Worm (Caenorhabditis elegans) whole organism, midembryonic: ENCODE measurements around the gene C05D2.8.

Experiments used
- T22C8.4 ChIP-seq: fragments of 200-800 bp; sonication (Bioruptor generic); IDR thresholded peaks from 2 replicates; pipeline ENCODE4 v1.3.6; 2022; ENCODE audit warnings: missing genetic modification characterization, missing compliant biosample characterization
- cog-1 ChIP-seq: sonication (generic microtip); optimal IDR thresholded peaks from 2 replicates; lab custom pipeline; 2016; ENCODE audit warnings: missing genetic modification characterization, missing compliant biosample characterization
- flt-1 ChIP-seq: fragments of 200-800 bp; sonication (Bioruptor generic); IDR thresholded peaks from 2 replicates; pipeline ENCODE4 v1.3.6; 2022; ENCODE audit warnings: missing genetic modification characterization, missing compliant biosample characterization
- klf-2 ChIP-seq: fragments of 200-800 bp; sonication (Bioruptor generic); conservative IDR thresholded peaks from 2 replicates; pipeline ENCODE4 v1.3.6; 2022; ENCODE audit warnings: missing genetic modification reagents, missing genetic modification characterization, missing compliant biosample characterization
- med-1 ChIP-seq: sonication (generic microtip); optimal IDR thresholded peaks from 2 replicates; lab custom pipeline; 2017; ENCODE audit warnings: missing genetic modification characterization, mild to moderate bottlenecking, missing compliant biosample characterization, antibody characterized with exemption, missing genetic modification reagents; ENCODE audit not compliant: insufficient read depth
- ref-1 ChIP-seq: fragments of 200-800 bp; sonication (Bioruptor generic); conservative IDR thresholded peaks from 2 replicates; pipeline ENCODE4 v1.3.6; 2022; ENCODE audit warnings: missing genetic modification reagents, missing genetic modification characterization, missing compliant biosample characterization
- tab-1 ChIP-seq: fragments of 200-800 bp; sonication (Bioruptor generic); IDR thresholded peaks from 2 replicates; pipeline ENCODE4 v1.3.6; 2022; ENCODE audit warnings: missing genetic modification characterization, missing compliant biosample characterization
- ztf-23 ChIP-seq: fragments of 200-800 bp; sonication (Bioruptor generic); IDR thresholded peaks from 2 replicates; pipeline ENCODE4 v1.3.6; 2022; ENCODE audit warnings: missing genetic modification reagents, missing genetic modification characterization, missing compliant biosample characterization
- ztf-29 ChIP-seq: fragments of 200-800 bp; sonication (Bioruptor generic); IDR thresholded peaks from 2 replicates; pipeline ENCODE4 v1.3.6; 2022; ENCODE audit warnings: missing genetic modification reagents, missing genetic modification characterization, missing compliant biosample characterization

Gene C05D2.8

DNA sequence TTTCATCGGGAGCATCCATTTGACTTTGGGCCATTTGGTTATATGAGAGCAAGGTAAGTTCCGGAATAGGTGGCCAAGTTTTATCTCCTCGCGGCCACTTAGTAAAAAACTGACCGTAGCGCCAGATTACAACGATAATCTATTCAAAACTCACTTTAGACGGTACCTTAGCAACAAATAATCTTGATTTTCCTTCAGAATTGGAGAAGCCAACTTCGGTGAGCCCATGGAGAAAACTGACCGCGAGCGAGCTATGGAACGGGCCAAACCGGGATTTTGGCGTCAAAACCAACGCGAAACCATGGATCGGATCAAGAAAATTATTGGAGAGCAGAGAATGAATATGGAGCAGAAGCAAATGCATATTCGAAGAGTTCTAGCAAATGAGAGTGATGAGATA lies 24.4 kb downstream of the C05D2.8 start:
- TF ChIP-seq ztf-29 (GFP tag; lab: Robert Waterston, UW): no peak
- TF ChIP-seq ztf-23 (GFP tag; lab: Robert Waterston, UW): no peak
- no peak for TF ChIP-seq klf-2 (GFP tag; lab: Robert Waterston, UW)
- TF ChIP-seq flt-1: no peak
- no peak for TF ChIP-seq tab-1 (GFP tag; lab: Robert Waterston, UW)
- no peak for TF ChIP-seq cog-1 (tag; lab: Kevin White, UChicago)
- no peak for TF ChIP-seq ref-1 (GFP tag; lab: Robert Waterston, UW)
- TF ChIP-seq T22C8.4: no peak
- no peak for TF ChIP-seq med-1

DNA sequence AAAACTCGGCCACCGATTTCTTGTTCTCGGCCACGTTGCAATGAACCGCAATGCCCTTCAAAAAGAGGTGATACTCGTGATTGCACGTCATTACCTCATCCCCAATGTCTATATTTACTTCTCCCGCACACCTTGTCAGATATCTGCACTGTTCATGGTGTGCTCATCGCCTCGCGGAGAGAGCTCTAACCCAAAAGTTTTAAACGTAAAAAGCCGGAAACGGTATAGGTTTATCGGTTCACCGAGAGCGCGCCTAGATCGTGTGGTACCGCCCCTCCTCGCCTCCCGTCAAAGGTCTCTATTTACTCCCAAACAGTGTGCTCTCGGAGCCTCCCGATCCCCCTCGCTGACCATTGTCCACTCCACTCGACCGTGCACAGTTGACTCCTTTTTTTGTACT lies 25.5 kb downstream of the C05D2.8 start, which contains the start of gene F56D2.3:
TSS of gene F56D2.3 (plus strand) at position 301 of the 400 bp plus-strand sequence.
- TF ChIP-seq tab-1 (GFP tag; lab: Robert Waterston, UW) (no peak), klf-2 (GFP tag; lab: Robert Waterston, UW) (no peak), flt-1 (no peak), cog-1 (tag; lab: Kevin White, UChicago) (no peak), ztf-23 (GFP tag; lab: Robert Waterston, UW) (no peak), ztf-29 (GFP tag; lab: Robert Waterston, UW) (no peak), ref-1 (GFP tag; lab: Robert Waterston, UW) (no peak), T22C8.4 (no peak), med-1 (no peak)

DNA sequence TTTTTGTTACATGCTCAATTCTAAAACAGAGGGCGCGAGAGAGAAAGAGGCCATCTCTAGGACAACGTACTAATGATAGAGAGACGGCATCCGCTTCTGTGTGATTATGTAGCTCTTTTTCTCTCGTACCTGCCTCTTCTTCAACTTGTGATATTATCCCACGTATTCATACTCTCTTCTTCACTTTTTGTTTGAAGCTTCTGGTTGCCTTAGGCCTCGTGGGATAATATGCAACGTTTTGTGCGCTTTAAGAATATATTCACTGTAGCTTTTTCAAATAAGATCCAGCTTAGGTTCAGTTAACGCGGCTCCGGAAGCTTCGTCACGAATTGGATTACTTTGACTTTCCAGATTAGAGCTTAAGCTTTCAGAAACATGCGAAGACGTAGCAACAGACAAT lies 27.4 kb downstream of the C05D2.8 start, which contains the start of the genes F56D2.8 and uev-2:
TSS of gene F56D2.8 (minus strand) at position 101 of the 400 bp plus-strand sequence.
TSS of gene uev-2 (plus strand) at position 360 of the 400 bp plus-strand sequence.
- TF ChIP-seq flt-1: no peak
- no peak for TF ChIP-seq ref-1 (GFP tag; lab: Robert Waterston, UW)
- TF ChIP-seq klf-2 (GFP tag; lab: Robert Waterston, UW): no peak
- TF ChIP-seq T22C8.4: no peak
- no peak for TF ChIP-seq tab-1 (GFP tag; lab: Robert Waterston, UW)
- no peak for TF ChIP-seq cog-1 (tag; lab: Kevin White, UChicago)
- TF ChIP-seq ztf-23 (GFP tag; lab: Robert Waterston, UW): no peak
- TF ChIP-seq med-1: no peak
- no peak for TF ChIP-seq ztf-29 (GFP tag; lab: Robert Waterston, UW)

DNA sequence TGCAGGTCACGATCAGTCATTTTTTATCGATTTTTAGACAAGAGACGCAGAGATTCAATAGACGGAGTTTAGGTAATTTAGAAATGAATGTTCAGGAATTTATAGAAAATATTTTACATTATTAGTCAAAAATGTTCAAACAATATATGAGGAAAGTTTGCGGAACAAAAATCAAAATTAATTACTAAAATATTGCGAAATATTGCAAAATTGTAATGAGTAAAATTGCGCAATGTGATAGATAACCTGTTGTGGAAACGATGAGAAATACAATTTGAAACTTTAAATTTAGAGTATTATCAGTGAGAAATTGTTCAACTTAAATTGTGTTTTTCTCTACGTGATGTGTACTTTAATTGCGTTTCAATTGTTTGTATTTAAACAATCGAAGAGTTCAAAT lies 29.1 kb downstream of the C05D2.8 start, which contains the start of gene F56D2.5:
TSS of gene F56D2.5 (minus strand) at position 371 of the 400 bp plus-strand sequence.
- no peak for TF ChIP-seq ref-1 (GFP tag; lab: Robert Waterston, UW)
- TF ChIP-seq ztf-29 (GFP tag; lab: Robert Waterston, UW): no peak
- no peak for TF ChIP-seq cog-1 (tag; lab: Kevin White, UChicago)
- TF ChIP-seq med-1: no peak
- TF ChIP-seq klf-2 (GFP tag; lab: Robert Waterston, UW): no peak
- TF ChIP-seq ztf-23 (GFP tag; lab: Robert Waterston, UW): no peak
- no peak for TF ChIP-seq T22C8.4
- TF ChIP-seq tab-1 (GFP tag; lab: Robert Waterston, UW): no peak
- TF ChIP-seq flt-1: no peak

DNA sequence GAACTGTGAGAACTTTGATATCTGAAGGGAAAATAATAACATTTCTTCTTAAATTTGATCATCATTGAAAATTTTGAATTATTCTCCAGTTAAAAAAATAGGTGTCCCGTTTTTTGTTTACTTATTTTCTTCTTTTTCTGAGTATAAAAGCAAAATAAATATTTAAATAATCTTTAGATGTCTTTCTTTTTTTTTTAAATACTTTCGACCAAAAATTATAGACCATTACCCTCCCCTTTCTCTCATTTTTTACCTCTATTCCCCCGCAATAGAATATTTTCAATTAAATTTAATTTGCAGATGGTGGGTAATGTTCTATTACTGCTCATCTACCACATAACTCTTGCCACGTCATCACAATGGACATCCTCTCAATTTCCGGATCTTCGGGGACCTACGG lies 36.5 kb downstream of the C05D2.8 start, which contains the start of gene molo-1:
TSS of gene molo-1 (plus strand) at position 301 of the 400 bp plus-strand sequence.
- TF ChIP-seq med-1: no peak
- TF ChIP-seq klf-2 (GFP tag; lab: Robert Waterston, UW): no peak
- no peak for TF ChIP-seq ztf-23 (GFP tag; lab: Robert Waterston, UW)
- no peak for TF ChIP-seq ref-1 (GFP tag; lab: Robert Waterston, UW)
- no peak for TF ChIP-seq T22C8.4
- TF ChIP-seq cog-1 (tag; lab: Kevin White, UChicago): no peak
- TF ChIP-seq flt-1: no peak
- TF ChIP-seq tab-1 (GFP tag; lab: Robert Waterston, UW): no peak
- no peak for TF ChIP-seq ztf-29 (GFP tag; lab: Robert Waterston, UW)

DNA sequence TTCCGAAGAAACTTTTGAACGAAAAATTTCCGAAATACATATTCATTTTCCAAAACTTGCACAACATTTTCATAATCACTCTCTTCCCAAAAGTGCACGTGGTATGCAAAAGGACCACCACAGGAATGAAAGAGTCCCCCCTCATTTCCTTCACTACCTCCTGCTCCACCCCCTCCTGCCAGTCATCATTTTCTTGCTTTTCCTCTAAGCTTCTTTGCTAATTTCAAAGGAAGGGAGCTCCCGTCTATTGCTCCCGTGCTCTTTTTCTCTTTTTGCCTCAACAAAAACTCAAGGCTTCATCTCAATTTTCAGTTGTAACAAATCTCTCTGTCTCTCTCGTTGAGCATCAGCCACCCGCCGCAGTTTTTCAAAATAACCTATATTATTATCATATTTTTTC lies 37.3 kb downstream of the C05D2.8 start:
- TF ChIP-seq ztf-29 (GFP tag; lab: Robert Waterston, UW) (no peak), tab-1 (GFP tag; lab: Robert Waterston, UW) (no peak), med-1 (no peak)

DNA sequence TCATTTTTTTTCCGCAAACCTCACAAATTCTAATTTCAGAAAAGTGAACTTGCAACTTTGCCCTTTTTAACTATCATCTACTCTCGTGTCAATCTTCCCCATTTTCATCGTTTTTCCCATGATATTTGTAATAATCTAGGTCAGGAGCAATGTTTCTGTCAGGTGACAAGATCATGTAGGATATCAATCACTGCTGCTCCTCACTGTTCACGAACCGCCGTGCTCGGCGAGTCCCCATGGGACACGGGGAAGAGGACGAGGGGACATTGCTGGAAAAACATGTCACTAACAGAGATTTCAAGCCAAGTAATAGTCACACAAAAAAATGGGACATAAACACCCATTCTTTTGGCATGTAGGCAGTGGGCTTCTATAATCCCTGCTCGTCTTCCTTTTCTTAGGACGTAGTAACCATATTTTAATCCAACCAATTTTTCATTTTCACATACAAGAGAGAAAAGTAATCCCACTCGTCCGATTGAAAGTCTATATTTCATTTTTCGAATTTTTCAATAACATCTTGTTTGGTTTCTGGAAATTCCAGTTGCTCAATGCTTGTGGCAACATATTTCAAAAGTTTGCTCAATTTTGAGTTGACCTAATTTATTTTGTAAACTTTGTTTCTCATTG lies 39.2 kb downstream of the C05D2.8 start:
- TF ChIP-seq ztf-23 (GFP tag; lab: Robert Waterston, UW) (no peak), tab-1 (GFP tag; lab: Robert Waterston, UW) (no peak), T22C8.4 (no peak), ztf-29 (GFP tag; lab: Robert Waterston, UW) (no peak), klf-2 (GFP tag; lab: Robert Waterston, UW) (no peak), flt-1 (no peak), med-1 (no peak), cog-1 (tag; lab: Kevin White, UChicago) (no peak), ref-1 (GFP tag; lab: Robert Waterston, UW) (no peak)

DNA sequence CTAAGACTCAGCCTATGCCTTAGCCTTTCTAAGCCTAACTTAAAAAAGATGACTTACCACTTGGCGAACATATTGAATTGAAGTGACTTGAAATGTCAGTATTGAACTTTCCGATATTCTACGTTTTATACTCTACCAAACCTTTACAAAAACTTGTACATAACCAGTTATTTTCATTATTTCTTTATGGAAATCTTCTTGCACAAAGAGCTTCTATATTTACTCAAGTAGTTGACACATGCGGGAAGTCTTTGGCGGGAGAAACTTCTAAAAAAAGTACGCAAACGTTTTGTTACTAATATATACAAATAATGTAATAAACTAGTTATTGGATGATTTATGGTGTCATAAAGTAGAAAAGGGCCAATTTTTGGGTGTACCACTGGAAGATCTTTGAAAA lies 41.5 kb downstream of the C05D2.8 start, which contains the start of gene nspb-12:
TSS of gene nspb-12 (minus strand) at position 101 of the 400 bp plus-strand sequence.
- TF ChIP-seq flt-1: no peak
- no peak for TF ChIP-seq med-1
- TF ChIP-seq klf-2 (GFP tag; lab: Robert Waterston, UW): no peak
- no peak for TF ChIP-seq ztf-29 (GFP tag; lab: Robert Waterston, UW)
- TF ChIP-seq T22C8.4: no peak
- TF ChIP-seq cog-1 (tag; lab: Kevin White, UChicago): no peak

DNA sequence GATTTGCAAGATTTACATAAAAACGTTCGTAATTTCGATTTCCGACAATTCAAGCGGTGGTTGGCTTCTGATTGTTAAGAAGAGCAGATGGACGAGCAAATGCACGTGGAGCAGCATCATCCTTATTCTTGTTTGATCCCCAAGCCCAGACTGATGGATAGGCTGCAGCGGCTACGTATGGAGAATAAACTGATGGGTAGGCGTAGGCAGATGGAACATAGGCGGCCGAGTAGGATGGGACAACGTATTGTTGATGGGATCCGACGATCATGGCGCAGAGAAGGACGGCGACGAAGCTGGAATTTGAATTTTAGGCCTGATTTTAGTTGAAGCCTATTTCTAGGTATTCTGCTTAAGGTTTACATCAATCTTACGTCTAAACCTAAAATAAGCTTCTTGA lies 41.9 kb downstream of the C05D2.8 start:
- TF ChIP-seq tab-1 (GFP tag; lab: Robert Waterston, UW): 0 out of 2 replicates have a peak, but pooled peaks have one; percentile 59
- no peak for TF ChIP-seq ztf-23 (GFP tag; lab: Robert Waterston, UW)

DNA sequence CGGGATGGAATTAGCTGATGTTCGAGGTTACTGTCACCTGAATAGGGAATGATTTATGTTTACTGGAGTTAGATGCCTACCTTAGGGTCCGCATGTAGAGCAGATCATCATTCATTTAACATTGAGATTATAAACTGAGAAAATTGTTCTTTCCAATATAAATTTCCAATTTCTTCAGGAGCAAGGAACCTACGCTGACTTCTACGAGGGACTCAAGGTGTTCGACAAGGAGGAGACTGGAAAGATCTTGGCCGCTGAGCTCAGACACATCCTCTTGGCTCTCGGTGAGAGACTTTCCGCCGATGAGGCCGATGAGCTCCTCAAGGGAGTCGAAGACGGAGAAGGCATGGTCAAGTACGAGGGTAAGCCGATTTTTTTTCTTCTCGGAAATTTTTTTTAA lies 43.6 kb downstream of the C05D2.8 start:
- TF ChIP-seq ztf-29 (GFP tag; lab: Robert Waterston, UW) (no peak), ztf-23 (GFP tag; lab: Robert Waterston, UW) (peak; percentile 44; the same call in 1 of the 2 replicates), T22C8.4 (no peak), tab-1 (GFP tag; lab: Robert Waterston, UW) (no peak), ref-1 (GFP tag; lab: Robert Waterston, UW) (no peak), klf-2 (GFP tag; lab: Robert Waterston, UW) (no peak)
